Worm (Caenorhabditis elegans) whole organism, L2 larva: ENCODE data around the gene pept-2.

Source experiments
- R02D3.7 ChIP-seq: fragments of 150-350 bp; optimal IDR thresholded peaks from 2 replicates; lab custom pipeline; 2014; ENCODE audit warnings: missing biosample characterization, missing genetic modification characterization
- Y55F3AM.14 ChIP-seq: fragments of 200-800 bp; sonication (Bioruptor generic); optimal IDR thresholded peaks from 2 replicates; lab custom pipeline; 2018; ENCODE audit warnings: mild to moderate bottlenecking, missing genetic modification characterization, missing compliant biosample characterization
- ZK546.5 ChIP-seq: sonication (generic microtip); optimal IDR thresholded peaks from 2 replicates; lab custom pipeline; 2017; ENCODE audit warnings: missing biosample characterization, missing genetic modification characterization
- alr-1 ChIP-seq: fragments of 150-350 bp; optimal IDR thresholded peaks from 2 replicates; lab custom pipeline; 2014; ENCODE audit warnings: missing biosample characterization, missing genetic modification characterization
- blmp-1 ChIP-seq: sonication (generic microtip); optimal IDR thresholded peaks from 2 replicates; lab custom pipeline; 2017; ENCODE audit warnings: missing genetic modification characterization, mild to moderate bottlenecking, missing compliant biosample characterization, antibody characterized with exemption, moderate library complexity; ENCODE audit not compliant: insufficient read depth
- crh-2 ChIP-seq: sonication (generic microtip); optimal IDR thresholded peaks from 2 replicates; lab custom pipeline; 2017; ENCODE audit warnings: missing biosample characterization, missing genetic modification characterization
- dmd-4 ChIP-seq: sonication (generic microtip); optimal IDR thresholded peaks from 2 replicates; lab custom pipeline; 2017; ENCODE audit warnings: missing biosample characterization, missing genetic modification characterization
- egl-27 ChIP-seq: sonication (generic microtip); optimal IDR thresholded peaks from 3 replicates; lab custom pipeline; 2017; ENCODE audit warnings: missing biosample characterization, missing genetic modification reagents, missing genetic modification characterization
- elt-1 ChIP-seq: fragments of 150-350 bp; optimal IDR thresholded peaks from 2 replicates; lab custom pipeline; 2014; ENCODE audit warnings: missing biosample characterization, missing genetic modification characterization
- elt-3 ChIP-seq: sonication (generic microtip); optimal IDR thresholded peaks from 2 replicates; lab custom pipeline; 2017; ENCODE audit warnings: missing biosample characterization, missing genetic modification characterization
- fos-1 ChIP-seq: fragments of 150-350 bp; optimal IDR thresholded peaks from 2 replicates; lab custom pipeline; 2014; ENCODE audit warnings: missing biosample characterization, missing genetic modification characterization
- gmeb-1 ChIP-seq: fragments of 150-350 bp; optimal IDR thresholded peaks from 2 replicates; lab custom pipeline; 2014; ENCODE audit warnings: missing biosample characterization, missing genetic modification characterization
- lin-39 ChIP-seq: fragments of 150-350 bp; optimal IDR thresholded peaks from 2 replicates; lab custom pipeline; 2014; ENCODE audit warnings: missing biosample characterization, missing genetic modification reagents, missing genetic modification characterization
- lsy-2 ChIP-seq, 2 experiments: fragments of 150-350 bp in 1 of 2; sonication (generic microtip) in 1 of 2; optimal IDR thresholded peaks; 2 replicates each; lab custom pipeline; 2014 to 2017; ENCODE audit warnings: missing biosample characterization in 2 of 2, missing genetic modification characterization in 2 of 2
- mab-5 ChIP-seq: fragments of 150-350 bp; optimal IDR thresholded peaks from 2 replicates; lab custom pipeline; 2014; ENCODE audit warnings: missing biosample characterization, missing genetic modification characterization
- mbf-1 ChIP-seq: sonication (generic microtip); optimal IDR thresholded peaks from 2 replicates; lab custom pipeline; 2017; ENCODE audit warnings: missing biosample characterization, missing genetic modification characterization
- mdl-1 ChIP-seq, 2 experiments: fragments of 150-350 bp in 1 of 2; sonication (generic microtip) in 1 of 2; optimal IDR thresholded peaks; 2 replicates each; lab custom pipeline; 2017; ENCODE audit warnings: missing biosample characterization in 2 of 2, missing genetic modification characterization in 2 of 2
- nhr-10 ChIP-seq: sonication (generic microtip); optimal IDR thresholded peaks from 2 replicates; lab custom pipeline; 2017; ENCODE audit warnings: missing biosample characterization, missing genetic modification characterization
- nhr-11 ChIP-seq: fragments of 150-350 bp; optimal IDR thresholded peaks from 2 replicates; lab custom pipeline; 2014; ENCODE audit warnings: missing biosample characterization, missing genetic modification characterization
- nhr-12 ChIP-seq: fragments of 150-350 bp; optimal IDR thresholded peaks from 2 replicates; lab custom pipeline; 2014; ENCODE audit warnings: missing biosample characterization, missing genetic modification characterization
- nhr-129 ChIP-seq: fragments of 150-350 bp; optimal IDR thresholded peaks from 2 replicates; lab custom pipeline; 2014; ENCODE audit warnings: missing biosample characterization, missing genetic modification characterization
- nhr-21 ChIP-seq: fragments of 150-350 bp; optimal IDR thresholded peaks from 2 replicates; lab custom pipeline; 2014; ENCODE audit warnings: missing biosample characterization, missing genetic modification characterization
- nhr-23 ChIP-seq: fragments of 150-350 bp; optimal IDR thresholded peaks from 2 replicates; lab custom pipeline; 2014; ENCODE audit warnings: missing biosample characterization, missing genetic modification reagents, missing genetic modification characterization
- nhr-25 ChIP-seq: fragments of 150-350 bp; sonication (generic microtip); optimal IDR thresholded peaks from 3 replicates; lab custom pipeline; 2014; ENCODE audit warnings: missing biosample characterization, missing genetic modification characterization
- nhr-6 ChIP-seq: fragments of 150-350 bp; optimal IDR thresholded peaks from 2 replicates; lab custom pipeline; 2014; ENCODE audit warnings: missing biosample characterization, missing genetic modification characterization
- nhr-77 ChIP-seq: fragments of 150-350 bp; optimal IDR thresholded peaks from 2 replicates; lab custom pipeline; 2014; ENCODE audit warnings: missing biosample characterization, missing genetic modification characterization
- sem-4 ChIP-seq: fragments of 150-350 bp; optimal IDR thresholded peaks from 2 replicates; lab custom pipeline; 2014; ENCODE audit warnings: missing biosample characterization, missing genetic modification reagents, missing genetic modification characterization
- skn-1 ChIP-seq: sonication (generic microtip); optimal IDR thresholded peaks from 2 replicates; lab custom pipeline; 2017; ENCODE audit warnings: missing biosample characterization, missing genetic modification characterization
- sma-3 ChIP-seq: sonication (generic microtip); optimal IDR thresholded peaks from 2 replicates; lab custom pipeline; 2016; ENCODE audit warnings: missing genetic modification reagents, missing genetic modification characterization, missing compliant biosample characterization
- sma-9 ChIP-seq, 2 experiments: fragments of 150-350 bp in 1 of 2; sonication (generic microtip) in 1 of 2; optimal IDR thresholded peaks; 2 replicates each; lab custom pipeline; 2014 to 2016; ENCODE audit warnings: missing genetic modification characterization in 2 of 2, mild to moderate bottlenecking in 1 of 2, missing biosample characterization in 1 of 2, missing compliant biosample characterization in 1 of 2, missing genetic modification reagents in 1 of 2, moderate library complexity in 1 of 2
- unc-39 ChIP-seq: fragments of 150-350 bp; optimal IDR thresholded peaks from 2 replicates; lab custom pipeline; 2014; ENCODE audit warnings: missing biosample characterization, missing genetic modification characterization
- unc-55 ChIP-seq: fragments of 150-350 bp; sonication (generic microtip); optimal IDR thresholded peaks from 3 replicates; lab custom pipeline; 2014; ENCODE audit warnings: missing biosample characterization, missing genetic modification reagents, missing genetic modification characterization
- ztf-1 ChIP-seq: fragments of 200-800 bp; sonication (Bioruptor generic); conservative IDR thresholded peaks from 2 replicates; pipeline ENCODE4 v1.3.6; 2022; ENCODE audit warnings: missing genetic modification characterization, missing compliant biosample characterization
- ztf-11 ChIP-seq: sonication (generic microtip); optimal IDR thresholded peaks from 2 replicates; lab custom pipeline; 2017; ENCODE audit warnings: missing biosample characterization, missing genetic modification characterization

The pept-2 gene

ce11 chrIV:10779328-10779727 lies 11.1 kb upstream of the pept-2 start:
- TF ChIP-seq sma-9 (GFP tag; optimal IDR thresholded peaks at IDR 0.05; lab: Kevin White, UChicago) (no peak), sma-9 (tag; optimal IDR thresholded peaks at IDR 0.05; lab: Kevin White, UChicago) (no peak), nhr-77 (tag; lab: Kevin White, UChicago) (no peak), nhr-11 (no peak), mbf-1 (tag; lab: Kevin White, UChicago) (no peak), lin-39 (no peak), nhr-25 (no peak), mdl-1 (tag; optimal IDR thresholded peaks at IDR 0.05; lab: Kevin White, UChicago) (no peak), nhr-6 (tag; lab: Kevin White, UChicago) (no peak), blmp-1 (tag; lab: Kevin White, UChicago) (no peak), dmd-4 (tag; lab: Kevin White, UChicago) (no peak), egl-27 (no peak), sem-4 (tag; lab: Kevin White, UChicago) (no peak), unc-55 (GFP tag; lab: Kevin White, UChicago) (no peak), nhr-12 (tag; lab: Kevin White, UChicago) (no peak), unc-39 (tag; lab: Kevin White, UChicago) (no peak), fos-1 (tag; lab: Kevin White, UChicago) (no peak)

- TF ChIP-seq skn-1 (tag; lab: Kevin White, UChicago), result no peak
- TF ChIP-seq sma-3 (GFP tag; lab: Kevin White, UChicago), result no peak
- TF ChIP-seq crh-2, result no peak
- TF ChIP-seq mbf-1 (tag; lab: Kevin White, UChicago), result no peak
- no peak for TF ChIP-seq dmd-4 (tag; lab: Kevin White, UChicago)
- TF ChIP-seq sma-9 (GFP tag; optimal IDR thresholded peaks at IDR 0.05; lab: Kevin White, UChicago), result no peak
- no peak for TF ChIP-seq sma-9 (tag; optimal IDR thresholded peaks at IDR 0.05; lab: Kevin White, UChicago)
- no peak for TF ChIP-seq elt-1 (tag; lab: Kevin White, UChicago)
- TF ChIP-seq, all 48 proteins: peak for 0
Observed at ce11 chrIV:10780583-10780982, 9.9 kb upstream of the pept-2 start, which contains the start of gene swt-3. TSS of gene swt-3 (minus strand) at chrIV:10780683.

ce11 chrIV:10781346-10781745 lies 9.1 kb upstream of the pept-2 start:
- TF ChIP-seq nhr-21, result peak; percentile 31
- peak; percentile 77 for TF ChIP-seq sma-9 (GFP tag; optimal IDR thresholded peaks at IDR 0.05; lab: Kevin White, UChicago)
- TF ChIP-seq sma-9 (tag; optimal IDR thresholded peaks at IDR 0.05; lab: Kevin White, UChicago), result no peak
- TF ChIP-seq blmp-1 (tag; lab: Kevin White, UChicago), result no peak
- TF ChIP-seq sem-4 (tag; lab: Kevin White, UChicago), result no peak
- TF ChIP-seq, all 48 proteins: peak for 2

- TF ChIP-seq alr-1, result no peak
- peak; percentile 79 for TF ChIP-seq nhr-25
- peak in 1 of 2 experiments; percentile 43 for TF ChIP-seq lsy-2 (tag; optimal IDR thresholded peaks at IDR 0.05; lab: Kevin White, UChicago)
- peak; percentile 41 for TF ChIP-seq fos-1 (tag; lab: Kevin White, UChicago)
- TF ChIP-seq ztf-11 (tag; lab: Kevin White, UChicago), result no peak
- peak; percentile 84 for TF ChIP-seq blmp-1 (tag; lab: Kevin White, UChicago)
- TF ChIP-seq crh-2, result peak; percentile 35
- TF ChIP-seq nhr-129, result peak; percentile 4
- no peak for TF ChIP-seq mab-5 (tag; lab: Kevin White, UChicago)
- TF ChIP-seq sma-9 (GFP tag; optimal IDR thresholded peaks at IDR 0.05; lab: Kevin White, UChicago), result peak; percentile 98
- TF ChIP-seq sma-9 (tag; optimal IDR thresholded peaks at IDR 0.05; lab: Kevin White, UChicago), result no peak
- TF ChIP-seq mbf-1 (tag; lab: Kevin White, UChicago), result no peak
- TF ChIP-seq sma-3 (GFP tag; lab: Kevin White, UChicago), result peak; percentile 82
- peak; percentile 92 for TF ChIP-seq nhr-21
- TF ChIP-seq nhr-23 (tag; lab: Kevin White, UChicago), result no peak
- TF ChIP-seq ztf-1 (GFP tag; lab: Robert Waterston, UW), result no peak
- TF ChIP-seq gmeb-1 (tag; lab: Kevin White, UChicago), result peak; percentile 45
- no peak for TF ChIP-seq ZK546.5 (tag; lab: Kevin White, UChicago)
- no peak for TF ChIP-seq R02D3.7 (tag; lab: Kevin White, UChicago)
- no peak for TF ChIP-seq elt-3 (tag; lab: Kevin White, UChicago)
- no peak for TF ChIP-seq nhr-11
- no peak for TF ChIP-seq nhr-10 (tag; lab: Kevin White, UChicago)
- peak; percentile 5 for TF ChIP-seq Y55F3AM.14 (GFP tag; lab: Kevin White, UChicago)
- TF ChIP-seq mdl-1 (tag; optimal IDR thresholded peaks at IDR 0.05; lab: Kevin White, UChicago), result peak; percentile 56 to 80
- TF ChIP-seq unc-55 (GFP tag; lab: Kevin White, UChicago), result no peak
- TF ChIP-seq lin-39, result no peak
- peak; percentile 48 for TF ChIP-seq egl-27
Observed at ce11 chrIV:10782014-10782413, 8.4 kb upstream of the pept-2 start.
